Worm (Caenorhabditis elegans): ENCODE data around the gene T08A9.13.

T08A9.13 gene

DNA sequence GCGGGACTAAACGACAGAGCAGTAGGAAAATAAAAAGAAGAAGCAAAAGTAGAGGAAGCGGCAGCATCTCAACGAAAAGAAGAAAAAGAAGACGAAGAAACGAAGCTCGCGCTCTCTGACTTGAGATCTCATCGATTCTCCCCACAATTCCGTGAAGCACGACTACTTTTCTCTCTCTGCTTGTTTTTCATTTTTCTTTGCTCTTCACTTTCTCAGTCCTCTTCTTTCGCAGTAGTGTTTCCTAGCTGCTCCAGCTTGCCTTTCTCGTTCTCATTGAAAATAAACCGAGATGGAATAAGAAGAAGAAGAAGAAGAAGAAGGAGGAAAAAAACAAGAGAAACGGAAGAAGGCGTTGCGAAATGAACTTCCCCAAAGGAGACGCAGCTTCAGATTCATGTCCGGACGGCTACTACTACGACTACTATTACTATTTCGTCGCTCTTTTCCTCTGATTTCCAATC, 37.5 kb downstream of the T08A9.13 start:
- TF ChIP-seq ces-1 (GFP tag; optimal IDR thresholded peaks at IDR 0.05): peak; percentile 69
- TF ChIP-seq unc-39 (tag; optimal IDR thresholded peaks at IDR 0.05): peak; percentile 60
- no peak for TF ChIP-seq nhr-237 (tag; optimal IDR thresholded peaks at IDR 0.05)

DNA sequence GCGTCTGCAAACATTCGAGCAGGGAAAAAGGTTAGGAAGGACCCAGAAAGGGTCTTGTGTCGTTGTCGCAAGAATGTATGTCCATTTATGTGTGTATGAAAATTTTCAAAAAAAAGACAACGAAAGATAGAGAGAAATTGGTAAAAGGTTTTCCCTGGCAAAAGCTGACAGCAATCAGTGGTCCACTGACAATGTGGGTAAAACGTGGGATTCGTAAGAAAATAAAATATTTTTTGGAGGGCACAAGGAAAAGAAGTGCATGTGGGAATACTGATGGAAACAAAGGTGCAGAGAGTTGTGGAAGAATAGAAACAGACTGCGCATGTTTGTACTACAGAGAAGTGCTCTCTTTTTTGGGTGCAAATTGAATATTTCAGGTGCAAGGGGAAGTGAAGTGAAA, 39.1 kb downstream of the T08A9.13 start:
- TF ChIP-seq bed-3 (GFP tag; optimal IDR thresholded peaks at IDR 0.05) (no peak), blmp-1 (tag; optimal IDR thresholded peaks at IDR 0.05) (no peak), elt-3 (tag; optimal IDR thresholded peaks at IDR 0.05) (no peak), M03D4.4 (tag; optimal IDR thresholded peaks at IDR 0.05) (no peak), sem-2 (GFP tag; optimal IDR thresholded peaks at IDR 0.05) (no peak), cnd-1 (tag; optimal IDR thresholded peaks at IDR 0.05) (no peak)

DNA sequence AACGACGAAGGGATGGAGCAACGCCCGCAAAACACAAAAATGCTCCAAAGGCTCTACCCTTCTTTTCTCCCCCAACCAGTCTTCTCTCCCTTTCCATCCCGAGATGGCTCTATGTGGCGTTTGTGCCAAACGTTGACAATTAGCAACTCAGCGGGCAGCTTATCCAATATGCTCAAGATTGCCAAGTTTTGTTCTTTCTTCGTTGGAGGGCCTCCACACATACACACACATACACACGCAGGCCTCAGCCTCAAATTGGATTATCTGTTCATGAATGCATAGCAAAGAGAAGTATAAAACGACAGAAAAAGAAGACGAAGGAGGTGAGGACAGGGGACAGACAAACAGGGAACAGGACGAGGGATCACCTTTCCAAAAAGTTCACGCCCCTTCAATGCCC, 40.9 kb downstream of the T08A9.13 start:
- TF ChIP-seq ces-1 (GFP tag; optimal IDR thresholded peaks at IDR 0.05) (peak; percentile 98), sptf-1 (tag; optimal IDR thresholded peaks at IDR 0.05) (no peak), mls-2 (tag; optimal IDR thresholded peaks at IDR 0.05) (peak; percentile 1)

DNA sequence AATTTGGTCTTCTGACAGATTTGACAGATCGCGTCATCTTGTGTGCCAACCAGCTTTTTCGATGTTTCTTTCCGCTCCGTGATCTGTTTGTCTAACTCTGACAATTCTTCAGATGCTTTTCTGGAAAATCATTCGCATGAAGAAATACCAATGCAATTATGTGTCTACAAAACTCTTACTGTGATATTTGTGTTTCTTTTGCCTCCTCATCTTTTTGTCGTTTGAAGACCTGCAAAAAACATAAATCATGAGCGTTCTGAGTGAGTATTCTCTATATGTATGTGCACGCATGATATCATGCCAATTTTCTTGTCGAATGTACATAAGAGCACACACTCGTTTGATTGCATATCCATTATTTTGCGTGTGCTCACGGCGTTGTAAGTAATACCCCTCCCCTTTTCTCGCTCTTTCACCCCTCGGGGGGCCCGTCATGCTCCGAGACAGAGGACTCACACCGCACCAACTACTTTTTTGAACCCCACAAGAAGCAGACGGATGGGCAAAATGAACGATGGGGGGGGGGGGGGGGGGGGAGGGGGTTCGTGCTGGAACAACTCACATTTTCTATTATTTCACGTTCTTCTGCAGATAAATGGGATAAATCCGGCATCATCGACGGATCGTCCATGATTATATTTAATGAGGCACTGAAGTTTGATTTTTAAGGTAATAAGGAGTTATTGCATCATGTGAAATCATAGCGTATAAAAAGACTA, 42.4 kb downstream of the T08A9.13 start, which contains the start of gene unc-10:
unc-10 (minus strand) TSS at position 652 of the 719 bp plus-strand sequence.
- TF ChIP-seq snpc-4 (tag; optimal IDR thresholded peaks at IDR 0.05) (no peak), M03D4.4 (tag; optimal IDR thresholded peaks at IDR 0.05) (peak; percentile 10), nhr-237 (tag; optimal IDR thresholded peaks at IDR 0.05) (no peak)

DNA sequence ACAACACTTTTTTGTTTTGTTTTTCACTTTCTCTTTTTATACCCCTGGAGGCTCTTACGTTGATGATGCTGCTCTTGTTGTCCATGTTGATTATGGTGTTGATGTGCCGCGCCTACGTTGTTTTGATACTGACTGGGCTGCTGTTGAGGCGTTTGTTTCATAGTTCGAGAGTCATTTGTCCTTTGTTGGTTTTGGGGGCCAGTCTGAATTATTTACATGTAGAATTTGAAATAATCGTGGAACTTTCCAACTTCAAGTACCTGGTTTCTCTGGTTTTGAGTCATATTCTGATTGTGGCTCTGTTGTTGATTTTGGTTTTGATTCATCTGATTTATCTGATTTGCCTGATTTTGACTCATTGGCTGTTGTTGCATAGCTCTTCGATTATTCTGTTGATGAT, 44.1 kb downstream of the T08A9.13 start:
- TF ChIP-seq cnd-1 (tag; optimal IDR thresholded peaks at IDR 0.05): no peak
- TF ChIP-seq nhr-237 (tag; optimal IDR thresholded peaks at IDR 0.05): no peak
- TF ChIP-seq ceh-39 (tag; optimal IDR thresholded peaks at IDR 0.05): no peak
- no peak for TF ChIP-seq ham-2 (GFP tag; optimal IDR thresholded peaks at IDR 0.05)
- TF ChIP-seq unc-120 (tag; optimal IDR thresholded peaks at IDR 0.05; ENCODE audit: poor library complexity, severe bottlenecking): no peak
- no peak for TF ChIP-seq mep-1 (tag; optimal IDR thresholded peaks at IDR 0.05)
- no peak for TF ChIP-seq flh-1 (GFP tag; optimal IDR thresholded peaks at IDR 0.05)
- no peak for TF ChIP-seq pha-4 (tag; optimal IDR thresholded peaks at IDR 0.05)
- TF ChIP-seq sptf-1 (tag; optimal IDR thresholded peaks at IDR 0.05): no peak
- TF ChIP-seq nhr-76 (tag; optimal IDR thresholded peaks at IDR 0.05): no peak
- TF ChIP-seq hlh-1 (tag; optimal IDR thresholded peaks at IDR 0.05): no peak
- TF ChIP-seq nhr-2 (tag; optimal IDR thresholded peaks at IDR 0.05): no peak
- TF ChIP-seq zip-8 (tag; optimal IDR thresholded peaks at IDR 0.05): no peak

DNA sequence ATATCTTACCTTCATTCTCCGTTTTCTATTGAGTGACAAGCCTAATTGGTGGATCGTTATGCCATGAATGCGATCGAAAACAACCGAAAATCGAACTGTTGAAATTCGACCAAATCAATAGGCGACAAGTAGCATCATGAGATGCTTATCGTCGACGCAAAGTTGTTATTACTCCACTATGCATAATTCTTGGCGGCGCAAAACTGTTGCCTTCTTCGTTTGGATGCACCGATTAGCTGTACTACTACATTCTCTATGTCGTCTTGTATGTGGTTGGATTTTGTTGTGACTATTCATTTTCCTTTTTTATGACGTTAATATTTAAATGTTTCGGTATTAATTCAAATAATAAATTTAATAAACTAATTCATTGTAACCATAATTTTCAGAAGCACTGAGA, 50.3 kb downstream of the T08A9.13 start, which contains the start of gene F46H5.11:
F46H5.11 (minus strand) TSS at position 101 of the 400 bp plus-strand sequence.
- TF ChIP-seq unc-39 (tag; optimal IDR thresholded peaks at IDR 0.05): no peak
- TF ChIP-seq mls-2 (tag; optimal IDR thresholded peaks at IDR 0.05): no peak
- TF ChIP-seq elt-1 (tag; optimal IDR thresholded peaks at IDR 0.05; ENCODE audit: borderline replicate concordance, insufficient read depth): no peak
- TF ChIP-seq nhr-237 (tag; optimal IDR thresholded peaks at IDR 0.05): no peak
